Worm (Caenorhabditis elegans) whole organism, L4 larva: ENCODE data around the gene cav-1.

Source experiments
- Y5F2A.4 ChIP-seq: fragments of 200-800 bp; sonication (Bioruptor generic); optimal IDR thresholded peaks from 2 replicates; lab custom pipeline; 2018; ENCODE audit warnings: mild to moderate bottlenecking, missing genetic modification characterization, missing compliant biosample characterization
- aha-1 ChIP-seq: fragments of 150-350 bp; peaks from one replicate; lab custom pipeline; 2014; ENCODE audit warnings: missing biosample characterization, missing genetic modification characterization
- attf-4 ChIP-seq: sonication (generic microtip); optimal IDR thresholded peaks from 3 replicates; lab custom pipeline; 2017; ENCODE audit warnings: missing biosample characterization, missing genetic modification characterization
- ceh-32 ChIP-seq: sonication (generic microtip); optimal IDR thresholded peaks from 2 replicates; lab custom pipeline; 2016; ENCODE audit warnings: mild to moderate bottlenecking, missing genetic modification characterization, missing compliant biosample characterization; ENCODE audit not compliant: poor library complexity
- ceh-62 ChIP-seq: sonication (generic microtip); optimal IDR thresholded peaks from 2 replicates; lab custom pipeline; 2017; ENCODE audit warnings: missing biosample characterization, missing genetic modification characterization
- ceh-82 ChIP-seq: sonication (generic microtip); optimal IDR thresholded peaks from 2 replicates; lab custom pipeline; 2017; ENCODE audit warnings: missing biosample characterization, missing genetic modification characterization
- daf-16 ChIP-seq, 3 experiments: sonication (generic microtip); optimal IDR thresholded peaks; 2 replicates each; lab custom pipeline; 2016 to 2017; ENCODE audit warnings: missing genetic modification characterization in 3 of 3, missing genetic modification reagents in 3 of 3, mild to moderate bottlenecking in 2 of 3, missing compliant biosample characterization in 2 of 3, missing biosample characterization in 1 of 3, moderate library complexity in 1 of 3
- dmd-6 ChIP-seq: fragments of 200-800 bp; sonication (Bioruptor generic); IDR thresholded peaks from 2 replicates; pipeline ENCODE4 v1.3.6; 2022; ENCODE audit warnings: missing genetic modification reagents, missing genetic modification characterization, missing compliant biosample characterization
- dpl-1 ChIP-seq: fragments of 150-350 bp; optimal IDR thresholded peaks from 2 replicates; lab custom pipeline; 2014; ENCODE audit warnings: missing biosample characterization, missing genetic modification reagents, missing genetic modification characterization
- dve-1 ChIP-seq: sonication (generic microtip); optimal IDR thresholded peaks from 2 replicates; lab custom pipeline; 2017; ENCODE audit warnings: antibody characterized with exemption, mild to moderate bottlenecking, missing genetic modification characterization, missing compliant biosample characterization; ENCODE audit not compliant: insufficient read depth
- fos-1 ChIP-seq: fragments of 150-350 bp; optimal IDR thresholded peaks from 2 replicates; lab custom pipeline; 2014; ENCODE audit warnings: missing biosample characterization, missing genetic modification characterization
- gei-8 ChIP-seq: fragments of 200-800 bp; sonication (Bioruptor generic); optimal IDR thresholded peaks from 2 replicates; lab custom pipeline; 2018; ENCODE audit warnings: mild to moderate bottlenecking, missing genetic modification characterization, missing compliant biosample characterization
- hlh-11 ChIP-seq: fragments of 200-800 bp; sonication (Bioruptor generic); optimal IDR thresholded peaks from 2 replicates; lab custom pipeline; 2018; ENCODE audit warnings: mild to moderate bottlenecking, missing genetic modification characterization, missing compliant biosample characterization
- hlh-30 ChIP-seq: sonication (generic microtip); optimal IDR thresholded peaks from 2 replicates; lab custom pipeline; 2017; ENCODE audit warnings: antibody characterized with exemption, mild to moderate bottlenecking, missing genetic modification characterization, missing compliant biosample characterization; ENCODE audit not compliant: insufficient read depth
- hmg-1.1 ChIP-seq: fragments of 200-800 bp; sonication (Bioruptor generic); IDR thresholded peaks from 2 replicates; pipeline ENCODE4 v1.3.6; 2022; ENCODE audit warnings: missing genetic modification reagents, missing genetic modification characterization, missing compliant biosample characterization
- jun-1 ChIP-seq: fragments of 150-350 bp; optimal IDR thresholded peaks from 2 replicates; lab custom pipeline; 2014; ENCODE audit warnings: missing biosample characterization, missing genetic modification reagents, missing genetic modification characterization
- lim-7 ChIP-seq: fragments of 200-800 bp; sonication (Bioruptor generic); IDR thresholded peaks from 2 replicates; pipeline ENCODE4 v1.3.6; 2022; ENCODE audit warnings: missing genetic modification characterization, missing compliant biosample characterization
- lin-38 ChIP-seq: fragments of 200-800 bp; sonication (Bioruptor generic); IDR thresholded peaks from 2 replicates; pipeline ENCODE4 v1.3.6; 2022; ENCODE audit warnings: missing genetic modification reagents, missing genetic modification characterization, missing compliant biosample characterization
- lin-39 ChIP-seq: fragments of 150-350 bp; optimal IDR thresholded peaks from 2 replicates; lab custom pipeline; 2014; ENCODE audit warnings: missing biosample characterization, missing genetic modification reagents, missing genetic modification characterization
- mep-1 ChIP-seq: fragments of 150-350 bp; sonication (generic microtip); optimal IDR thresholded peaks from 3 replicates; lab custom pipeline; 2014; ENCODE audit warnings: missing biosample characterization, missing genetic modification characterization
- mxl-2 ChIP-seq: fragments of 200-800 bp; sonication (Bioruptor generic); conservative IDR thresholded peaks from 2 replicates; pipeline ENCODE4 v1.3.6; 2022; ENCODE audit warnings: missing genetic modification reagents, missing genetic modification characterization, missing compliant biosample characterization
- nhr-102 ChIP-seq: sonication (generic microtip); optimal IDR thresholded peaks from 2 replicates; lab custom pipeline; 2016; ENCODE audit warnings: mild to moderate bottlenecking, missing genetic modification characterization, moderate library complexity, missing compliant biosample characterization
- nhr-11 ChIP-seq: fragments of 150-350 bp; optimal IDR thresholded peaks from 2 replicates; lab custom pipeline; 2014; ENCODE audit warnings: missing biosample characterization, missing genetic modification characterization
- nhr-28 ChIP-seq: fragments of 150-350 bp; optimal IDR thresholded peaks from 2 replicates; lab custom pipeline; 2014; ENCODE audit warnings: missing biosample characterization, missing genetic modification characterization
- pqm-1 ChIP-seq: sonication (generic microtip); optimal IDR thresholded peaks from 2 replicates; lab custom pipeline; 2017; ENCODE audit warnings: missing biosample characterization, missing genetic modification characterization
- snpc-1.2 ChIP-seq: fragments of 200-800 bp; sonication (Bioruptor generic); IDR thresholded peaks from 2 replicates; pipeline ENCODE4 v1.3.6; 2022; ENCODE audit warnings: missing genetic modification reagents, missing genetic modification characterization, missing compliant biosample characterization
- unc-39 ChIP-seq: sonication (generic microtip); optimal IDR thresholded peaks from 2 replicates; lab custom pipeline; 2017; ENCODE audit warnings: missing biosample characterization, missing genetic modification characterization
- unc-62 ChIP-seq, 3 experiments: fragments of 150-350 bp in 1 of 3; sonication (generic microtip); optimal IDR thresholded peaks in 2 of 3; peaks in 1 of 3; 1 replicate in 1 of 3; 2 replicates in 2 of 3; lab custom pipeline; 2014 to 2017; ENCODE audit warnings: missing biosample characterization in 3 of 3, missing genetic modification characterization in 3 of 3, missing genetic modification reagents in 3 of 3, missing genotype in 1 of 3
- vab-7 ChIP-seq: fragments of 200-800 bp; sonication (Bioruptor generic); IDR thresholded peaks from 2 replicates; pipeline ENCODE4 v1.3.6; 2022; ENCODE audit warnings: missing genetic modification reagents, missing genetic modification characterization, missing compliant biosample characterization
- zip-11 ChIP-seq: fragments of 200-800 bp; sonication (Bioruptor generic); IDR thresholded peaks from 2 replicates; pipeline ENCODE4 v1.3.6; 2022; ENCODE audit warnings: missing genetic modification characterization, missing compliant biosample characterization
- ztf-11 ChIP-seq: fragments of 150-350 bp; optimal IDR thresholded peaks from 2 replicates; lab custom pipeline; 2014; ENCODE audit warnings: missing biosample characterization, missing genetic modification characterization
- ztf-7 ChIP-seq: fragments of 150-350 bp; optimal IDR thresholded peaks from 2 replicates; lab custom pipeline; 2014; ENCODE audit warnings: missing biosample characterization, missing genetic modification characterization

Gene cav-1

DNA sequence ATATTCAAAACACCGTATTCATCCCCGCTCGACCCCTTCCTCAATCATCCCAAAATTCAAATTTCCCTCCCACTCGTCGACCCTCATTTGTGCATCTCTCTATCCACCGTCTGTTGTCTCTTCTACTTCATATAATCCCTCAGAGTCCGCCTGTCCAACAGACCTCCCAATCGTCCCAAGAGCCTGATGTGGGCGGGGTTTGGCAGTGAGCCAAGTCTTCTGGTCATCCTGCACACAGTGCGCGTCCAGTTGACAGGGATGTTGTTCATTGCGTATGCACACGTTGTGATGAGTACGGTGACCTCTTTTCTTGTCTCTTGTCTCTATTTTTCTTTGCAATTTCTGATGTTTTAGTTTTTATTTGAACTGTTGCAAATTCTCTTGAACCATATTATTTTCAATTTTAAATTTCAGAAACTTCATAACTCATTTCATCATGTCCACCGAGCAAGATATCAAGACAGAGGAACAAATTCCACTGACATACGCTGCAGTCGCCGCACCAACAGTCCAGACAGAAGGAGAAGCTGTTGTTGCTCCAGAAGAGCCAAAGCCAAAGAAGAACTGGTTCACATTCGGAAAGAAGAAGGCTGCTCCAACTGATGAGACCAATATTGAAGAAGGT lies at the start of gene cav-1:
TSS of gene cav-1 (plus strand) at position 415 of the 625 bp plus-strand sequence.
- TF ChIP-seq jun-1 = no peak
- no peak for TF ChIP-seq ztf-11 (tag; lab: Kevin White, UChicago)
- TF ChIP-seq, all 104 proteins: peak for 0

DNA sequence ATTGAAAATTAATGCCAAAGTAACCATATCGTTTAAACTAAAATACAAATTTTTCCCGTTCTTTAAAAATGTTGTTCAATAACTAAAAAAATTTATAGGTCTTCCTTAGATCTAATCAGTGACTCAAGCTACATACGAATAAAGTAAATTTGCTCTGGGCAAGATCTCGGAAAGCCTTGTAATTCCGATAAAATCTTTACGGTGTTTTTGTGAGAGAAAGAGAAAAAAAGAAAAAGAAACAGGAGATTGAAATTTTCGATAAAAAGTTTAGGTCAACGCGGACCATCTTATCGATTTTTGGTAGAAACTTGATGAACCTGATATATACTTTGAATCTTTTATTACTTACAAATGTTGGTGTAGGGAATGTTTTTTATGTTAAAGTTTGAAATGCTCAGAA lies 49.1 kb upstream of the cav-1 start:
- TF ChIP-seq hmg-1.1 (GFP tag; lab: Robert Waterston, UW) = no peak

DNA sequence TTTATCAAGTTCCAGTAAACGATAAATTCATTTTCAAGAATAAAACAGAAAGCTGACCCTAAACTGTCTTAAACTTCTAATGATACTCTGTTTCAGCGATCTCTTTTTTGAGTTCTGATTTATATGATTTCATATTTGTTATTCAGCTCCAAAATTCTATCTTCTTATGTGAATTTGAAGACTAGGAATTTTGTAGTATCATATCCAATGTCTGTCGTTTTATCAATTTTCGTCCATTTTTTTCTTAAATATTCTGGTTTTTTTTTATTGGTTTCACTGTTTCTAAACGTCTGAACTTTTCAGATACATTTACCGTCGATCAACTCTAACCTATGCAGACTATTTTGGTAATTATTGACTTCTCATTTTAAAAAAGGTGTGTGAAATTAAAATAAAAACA lies 47.4 kb upstream of the cav-1 start, which contains the start of the genes nhr-138 and C28D4.18:
TSS of gene nhr-138 (plus strand) at position 304 of the 400 bp plus-strand sequence.
TSS of gene C28D4.18 (plus strand) at position 333 of the 400 bp plus-strand sequence.
- TF ChIP-seq ceh-62 (tag; lab: Kevin White, UChicago) = no peak
- peak; percentile 95 for TF ChIP-seq aha-1 (tag; lab: Kevin White, UChicago)

DNA sequence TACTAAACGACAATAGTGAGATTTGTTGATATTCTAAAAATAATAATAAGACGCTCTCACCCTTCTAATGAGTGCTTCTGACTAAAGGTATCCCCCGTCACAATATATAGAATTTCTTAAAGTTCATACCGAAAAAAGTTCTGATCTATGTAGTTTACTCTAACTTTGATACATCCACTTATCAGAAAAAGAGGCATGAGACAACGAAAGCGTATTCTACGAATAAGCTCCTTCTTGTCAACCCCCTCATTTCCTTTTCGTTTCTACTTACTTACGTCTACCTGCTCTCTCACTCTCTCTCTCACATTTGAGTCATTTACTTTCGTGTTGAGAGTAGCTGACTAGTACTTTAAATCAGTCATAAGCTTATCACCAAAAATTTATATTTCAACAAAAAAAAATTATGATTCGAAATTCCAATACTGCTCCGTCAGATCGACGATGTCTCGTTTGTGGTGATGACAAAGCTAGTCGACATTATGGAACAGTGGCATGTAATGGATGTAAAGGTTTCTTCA lies 46.8 kb upstream of the cav-1 start:
- TF ChIP-seq aha-1 (tag; lab: Kevin White, UChicago) (peak; percentile 80), Y5F2A.4 (GFP tag; lab: Kevin White, UChicago) (no peak), nhr-11 (tag; lab: Kevin White, UChicago) (peak; percentile 38), fos-1 (no peak), unc-62 (GFP tag; optimal IDR thresholded peaks at IDR 0.05 in 1 of 2; lab: Kevin White, UChicago) (peak in 1 of 2 experiments; percentile 63), unc-62 (tag; optimal IDR thresholded peaks at IDR 0.05; lab: Kevin White, UChicago) (no peak)

DNA sequence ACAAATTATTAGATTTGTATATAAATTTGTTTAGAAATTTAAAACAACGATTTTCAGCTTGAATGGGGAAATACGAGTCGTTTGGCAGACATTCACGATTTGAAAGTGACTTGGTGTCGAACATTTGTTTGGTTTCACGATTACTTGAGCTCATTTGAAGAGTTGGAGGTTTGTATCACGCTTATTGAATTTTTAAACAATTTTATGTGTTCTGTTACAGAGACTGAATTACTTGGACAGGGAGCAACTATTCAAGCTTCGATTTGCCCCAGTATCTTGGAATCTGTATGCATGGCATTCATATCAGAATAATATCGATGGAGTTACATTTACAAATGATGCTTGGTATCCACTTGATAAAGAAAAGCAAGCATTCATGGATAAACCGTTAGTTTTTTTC lies 45.1 kb upstream of the cav-1 start:
- TF ChIP-seq mxl-2 (no peak), unc-62 (GFP tag; optimal IDR thresholded peaks at IDR 0.05 in 1 of 2; lab: Kevin White, UChicago) (peak in 1 of 2 experiments; percentile 91), unc-62 (tag; optimal IDR thresholded peaks at IDR 0.05; lab: Kevin White, UChicago) (no peak)

DNA sequence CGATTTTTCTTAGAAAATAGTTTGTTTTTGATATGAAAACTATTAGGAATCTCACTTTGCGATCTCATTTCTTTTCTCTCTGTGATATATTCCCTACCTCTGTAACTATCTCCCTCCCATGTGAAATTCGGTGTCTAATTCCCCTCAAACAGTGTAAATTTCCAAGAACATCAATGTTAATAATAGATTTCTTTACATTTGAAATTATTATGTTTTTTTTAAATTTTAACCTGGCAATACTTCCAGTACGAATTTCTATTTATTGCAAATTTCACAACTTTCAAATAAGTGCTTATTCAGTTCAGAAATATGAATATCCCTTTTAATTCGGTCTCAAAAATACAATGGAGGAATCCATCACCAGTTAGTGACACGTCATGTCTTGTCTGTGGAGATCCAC lies 43.9 kb upstream of the cav-1 start, which contains the start of gene nhr-100:
TSS of gene nhr-100 (plus strand) at position 301 of the 400 bp plus-strand sequence.
- TF ChIP-seq unc-62 (GFP tag; optimal IDR thresholded peaks at IDR 0.05 in 1 of 2; lab: Kevin White, UChicago) (no peak), unc-62 (tag; optimal IDR thresholded peaks at IDR 0.05; lab: Kevin White, UChicago) (no peak), ztf-7 (tag; lab: Kevin White, UChicago) (no peak), mep-1 (no peak), nhr-28 (tag; lab: Kevin White, UChicago) (no peak)

DNA sequence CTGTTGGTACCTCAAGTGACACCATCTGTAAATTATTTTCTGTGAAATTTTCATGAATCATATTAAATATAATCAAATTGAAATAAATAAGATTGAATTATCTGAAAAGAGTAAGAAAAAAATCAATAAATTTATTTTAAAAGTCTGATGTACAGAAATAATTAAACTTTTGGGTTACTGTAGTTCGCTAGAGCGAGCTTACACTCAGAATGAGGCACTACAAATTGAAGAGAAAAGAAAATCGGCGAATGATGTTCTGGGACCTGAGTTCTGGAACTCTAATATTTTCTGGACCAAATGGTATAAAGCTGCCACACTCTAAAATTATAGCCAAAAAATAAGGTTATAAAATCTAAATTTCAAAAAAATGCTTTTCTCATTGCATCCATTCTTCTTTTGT lies 38.4 kb upstream of the cav-1 start:
- TF ChIP-seq lin-38 (peak; percentile 59), jun-1 (no peak)

DNA sequence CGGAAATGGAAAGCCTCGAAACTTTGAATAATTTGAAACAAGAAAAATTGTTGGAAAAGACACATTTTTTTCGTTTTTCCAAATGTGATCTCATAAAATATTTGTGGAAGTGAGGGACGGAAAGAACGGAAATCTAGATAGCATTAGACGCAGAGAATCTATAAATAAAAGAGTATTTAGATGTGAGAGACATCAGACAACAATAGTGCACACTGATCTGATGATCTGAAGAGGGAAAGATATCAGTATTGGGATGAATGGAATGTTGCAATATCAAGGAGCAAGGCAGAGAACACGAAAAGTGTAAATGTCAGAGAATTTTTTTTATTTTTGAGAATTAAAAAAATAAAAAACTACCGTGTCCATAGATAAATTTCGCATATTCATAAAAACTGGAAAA lies 37.4 kb upstream of the cav-1 start:
- TF ChIP-seq ceh-32 (tag; lab: Kevin White, UChicago) (no peak), nhr-28 (tag; lab: Kevin White, UChicago) (no peak), ceh-82 (tag; lab: Kevin White, UChicago) (no peak), hlh-11 (tag; lab: Kevin White, UChicago) (peak; percentile 1), dpl-1 (GFP tag; lab: Kevin White, UChicago) (no peak), mep-1 (no peak), gei-8 (GFP tag; lab: Kevin White, UChicago) (no peak), snpc-1.2 (GFP tag; lab: Robert Waterston, UW) (no peak)

DNA sequence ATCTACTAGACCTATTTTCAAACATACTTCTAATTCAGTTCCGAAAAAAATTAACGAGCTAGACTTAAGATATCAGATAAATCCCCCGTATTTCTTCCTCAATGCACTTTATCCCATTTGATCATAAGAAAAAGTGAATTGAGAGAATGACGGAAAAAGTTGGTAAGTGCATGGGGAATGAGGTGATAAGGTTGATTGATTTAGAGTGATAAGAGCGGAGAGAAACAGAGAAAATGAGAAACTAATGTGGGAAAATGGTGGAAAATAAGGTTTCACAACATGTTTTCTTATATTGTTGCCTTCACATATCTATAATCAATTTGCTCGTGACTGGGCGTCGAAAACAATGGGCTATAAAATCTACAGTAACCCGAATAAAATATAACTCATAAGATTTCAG lies 36.6 kb upstream of the cav-1 start:
- TF ChIP-seq lim-7 (GFP tag; lab: Robert Waterston, UW) (no peak), hlh-30 (peak; percentile 64), hlh-11 (tag; lab: Kevin White, UChicago) (peak; percentile 69), zip-11 (GFP tag; lab: Robert Waterston, UW) (no peak), unc-39 (tag; lab: Kevin White, UChicago) (no peak), mep-1 (peak; percentile 17), vab-7 (no peak), mxl-2 (no peak), dve-1 (tag; lab: Kevin White, UChicago) (peak; percentile 76), ztf-7 (tag; lab: Kevin White, UChicago) (no peak), daf-16 (GFP tag; optimal IDR thresholded peaks at IDR 0.05; lab: Kevin White, UChicago) (peak in 1 of 2 experiments; percentile 69), daf-16 (tag; optimal IDR thresholded peaks at IDR 0.05; lab: Kevin White, UChicago) (peak; percentile 97), pqm-1 (tag; lab: Kevin White, UChicago) (peak; percentile 52), nhr-102 (tag; lab: Kevin White, UChicago) (no peak), dmd-6 (GFP tag; lab: Robert Waterston, UW) (peak; percentile 57; the same call in 1 of the 2 replicates), attf-4 (no peak), lin-39 (tag; lab: Kevin White, UChicago) (no peak), aha-1 (tag; lab: Kevin White, UChicago) (peak; percentile 94)
